Worm (Caenorhabditis elegans) whole organism, late embryonic: Measurements from ENCODE around the gene srsx-27.

Experiments
- C08G9.2 ChIP-seq: sonication (generic microtip); optimal IDR thresholded peaks from 2 replicates; lab custom pipeline; 2016; ENCODE audit warnings: mild to moderate bottlenecking, missing genetic modification characterization, moderate library complexity, missing compliant biosample characterization
- C38D4.7 ChIP-seq: fragments of 200-800 bp; sonication (Bioruptor generic); optimal IDR thresholded peaks from 2 replicates; lab custom pipeline; 2018; ENCODE audit warnings: mild to moderate bottlenecking, missing genetic modification characterization, moderate library complexity, missing compliant biosample characterization
- F13H6.1 ChIP-seq: sonication (generic microtip); optimal IDR thresholded peaks from 2 replicates; lab custom pipeline; 2016; ENCODE audit warnings: missing genetic modification characterization, missing compliant biosample characterization
- K02D7.2 ChIP-seq: sonication (generic microtip); optimal IDR thresholded peaks from 2 replicates; lab custom pipeline; 2017; ENCODE audit warnings: mild to moderate bottlenecking, missing genetic modification characterization, missing compliant biosample characterization
- T23F11.4 ChIP-seq: fragments of 200-800 bp; sonication (Bioruptor generic); optimal IDR thresholded peaks from 2 replicates; lab custom pipeline; 2018; ENCODE audit warnings: mild to moderate bottlenecking, missing genetic modification characterization, missing compliant biosample characterization
- Y22D7AL.16 ChIP-seq: sonication (generic microtip); optimal IDR thresholded peaks from 2 replicates; lab custom pipeline; 2016; ENCODE audit warnings: missing genetic modification characterization, missing compliant biosample characterization
- ahr-1 ChIP-seq: sonication (generic microtip); optimal IDR thresholded peaks from 2 replicates; lab custom pipeline; 2016; ENCODE audit warnings: missing genetic modification characterization, missing compliant biosample characterization
- ama-1 ChIP-seq: fragments of 150-350 bp; optimal IDR thresholded peaks from 2 replicates; lab custom pipeline; 2014
- ceh-14 ChIP-seq: sonication (generic microtip); optimal IDR thresholded peaks from 2 replicates; lab custom pipeline; 2016; ENCODE audit warnings: missing genotype, missing genetic modification characterization, missing compliant biosample characterization
- ceh-2 ChIP-seq: sonication (generic microtip); optimal IDR thresholded peaks from 2 replicates; lab custom pipeline; 2016; ENCODE audit warnings: missing genotype, missing genetic modification characterization, missing compliant biosample characterization
- ceh-22 ChIP-seq: sonication (generic microtip); optimal IDR thresholded peaks from 2 replicates; lab custom pipeline; 2017; ENCODE audit warnings: missing biosample characterization, missing genetic modification characterization
- ceh-24 ChIP-seq: sonication (generic microtip); optimal IDR thresholded peaks from 2 replicates; lab custom pipeline; 2016; ENCODE audit warnings: mild to moderate bottlenecking, missing genetic modification characterization, missing compliant biosample characterization
- ceh-30 ChIP-seq: fragments of 150-350 bp; optimal IDR thresholded peaks from 2 replicates; lab custom pipeline; 2014; ENCODE audit warnings: missing biosample characterization, missing genetic modification characterization
- ceh-31 ChIP-seq: sonication (generic microtip); optimal IDR thresholded peaks from 2 replicates; lab custom pipeline; 2016; ENCODE audit warnings: missing genetic modification characterization, missing compliant biosample characterization
- ceh-6 ChIP-seq: fragments of 200-800 bp; sonication (Bioruptor generic); optimal IDR thresholded peaks from 2 replicates; lab custom pipeline; 2018; ENCODE audit warnings: mild to moderate bottlenecking, missing genetic modification characterization, missing compliant biosample characterization
- che-1 ChIP-seq: sonication (generic microtip); optimal IDR thresholded peaks from 2 replicates; lab custom pipeline; 2016; ENCODE audit warnings: mild to moderate bottlenecking, missing genetic modification characterization, missing compliant biosample characterization
- dve-1 ChIP-seq: sonication (generic microtip); optimal IDR thresholded peaks from 2 replicates; lab custom pipeline; 2017; ENCODE audit warnings: antibody characterized with exemption, mild to moderate bottlenecking, missing genetic modification characterization, missing compliant biosample characterization
- fkh-6 ChIP-seq: sonication (generic microtip); optimal IDR thresholded peaks from 2 replicates; lab custom pipeline; 2016; ENCODE audit warnings: missing genetic modification characterization, missing compliant biosample characterization
- hlh-15 ChIP-seq: sonication (generic microtip); optimal IDR thresholded peaks from 2 replicates; lab custom pipeline; 2016; ENCODE audit warnings: missing genetic modification characterization, missing compliant biosample characterization
- hlh-30 ChIP-seq: sonication (generic microtip); optimal IDR thresholded peaks from 2 replicates; lab custom pipeline; 2017; ENCODE audit warnings: antibody characterized with exemption, missing genetic modification characterization, missing compliant biosample characterization; ENCODE audit not compliant: insufficient read depth
- lin-11 ChIP-seq: fragments of 200-800 bp; sonication (Bioruptor generic); optimal IDR thresholded peaks from 2 replicates; lab custom pipeline; 2018; ENCODE audit warnings: mild to moderate bottlenecking, missing genetic modification characterization, missing compliant biosample characterization
- mec-3 ChIP-seq: sonication (generic microtip); optimal IDR thresholded peaks from 2 replicates; lab custom pipeline; 2016; ENCODE audit warnings: borderline replicate concordance, missing genetic modification characterization, missing compliant biosample characterization
- pag-3 ChIP-seq: sonication (generic microtip); optimal IDR thresholded peaks from 2 replicates; lab custom pipeline; 2016; ENCODE audit warnings: missing compliant biosample characterization, missing genetic modification characterization, borderline replicate concordance
- pat-9 ChIP-seq: fragments of 200-800 bp; sonication (Bioruptor generic); optimal IDR thresholded peaks from 2 replicates; lab custom pipeline; 2018; ENCODE audit warnings: mild to moderate bottlenecking, missing genetic modification characterization, moderate library complexity, missing compliant biosample characterization
- pax-1 ChIP-seq: fragments of 150-350 bp; optimal IDR thresholded peaks from 2 replicates; lab custom pipeline; 2014; ENCODE audit warnings: missing biosample characterization, missing genetic modification characterization
- pha-2 ChIP-seq: sonication (generic microtip); optimal IDR thresholded peaks from 2 replicates; lab custom pipeline; 2017; ENCODE audit warnings: mild to moderate bottlenecking, missing genetic modification characterization, missing compliant biosample characterization
- pha-4 ChIP-seq: fragments of 150-350 bp; optimal IDR thresholded peaks from 2 replicates; lab custom pipeline; 2018; ENCODE audit warnings: missing biosample characterization, missing genetic modification reagents, missing genetic modification characterization
- pros-1 ChIP-seq: fragments of 150-350 bp; optimal IDR thresholded peaks from 2 replicates; lab custom pipeline; 2014; ENCODE audit warnings: missing biosample characterization, missing genetic modification reagents, missing genetic modification characterization
- ref-2 ChIP-seq: sonication (generic microtip); optimal IDR thresholded peaks from 2 replicates; lab custom pipeline; 2016; ENCODE audit warnings: missing genetic modification characterization, missing compliant biosample characterization
- sdc-2 ChIP-seq: sonication (generic microtip); optimal IDR thresholded peaks from 2 replicates; lab custom pipeline; 2016; ENCODE audit warnings: missing genotype, missing genetic modification characterization, missing compliant biosample characterization
- sox-2 ChIP-seq: fragments of 200-800 bp; sonication (Bioruptor generic); IDR thresholded peaks from 2 replicates; pipeline ENCODE4 v1.3.6; 2022; ENCODE audit warnings: missing genetic modification reagents, missing genetic modification characterization, missing compliant biosample characterization
- sox-4 ChIP-seq: sonication (generic microtip); optimal IDR thresholded peaks from 2 replicates; lab custom pipeline; 2017; ENCODE audit warnings: mild to moderate bottlenecking, missing genetic modification characterization, inconsistent platforms, missing compliant biosample characterization
- syd-9 ChIP-seq: sonication (generic microtip); optimal IDR thresholded peaks from 2 replicates; lab custom pipeline; 2016; ENCODE audit warnings: mild to moderate bottlenecking, missing genetic modification characterization, moderate library complexity, missing compliant biosample characterization
- tbx-2 ChIP-seq: sonication (generic microtip); optimal IDR thresholded peaks from 2 replicates; lab custom pipeline; 2016; ENCODE audit warnings: missing genetic modification characterization, missing compliant biosample characterization
- unc-55 ChIP-seq: sonication (generic microtip); optimal IDR thresholded peaks from 2 replicates; lab custom pipeline; 2017; ENCODE audit warnings: missing biosample characterization, missing genetic modification reagents, missing genetic modification characterization
- ztf-16 ChIP-seq: sonication (generic microtip); optimal IDR thresholded peaks from 2 replicates; lab custom pipeline; 2017; ENCODE audit warnings: missing genetic modification characterization, missing compliant biosample characterization

Gene srsx-27

ce11 chrV:10149728-10150127 lies at the start of gene srsx-27:
TSS of gene srsx-27 (plus strand) at chrV:10150028.
- TF ChIP-seq fkh-6 (tag; lab: Kevin White, UChicago) (no peak), F13H6.1 (tag; lab: Kevin White, UChicago) (no peak), ztf-16 (tag; lab: Kevin White, UChicago) (no peak), ceh-22 (tag; lab: Kevin White, UChicago) (no peak), lin-11 (tag; lab: Kevin White, UChicago) (no peak)
- TF ChIP-seq, all 69 proteins: peak for 0

- no peak for TF ChIP-seq hlh-15
- TF ChIP-seq T23F11.4 (GFP tag; lab: Kevin White, UChicago): no peak
- no peak for TF ChIP-seq ahr-1 (tag; lab: Kevin White, UChicago)
- no peak for TF ChIP-seq ceh-14 (tag; lab: Kevin White, UChicago)
- no peak for TF ChIP-seq K02D7.2 (tag; lab: Kevin White, UChicago)
- no peak for TF ChIP-seq ref-2 (tag; lab: Kevin White, UChicago)
- no peak for TF ChIP-seq hlh-30 (tag; lab: Kevin White, UChicago)
- TF ChIP-seq pha-4: no peak
- TF ChIP-seq pros-1: no peak
- no peak for TF ChIP-seq ceh-31 (tag; lab: Kevin White, UChicago)
- no peak for TF ChIP-seq ceh-2 (tag; lab: Kevin White, UChicago)
These were observed 47.9 kb upstream of the srsx-27 start, which contains the start of gene C08B6.14 for ce11 chrV:10101916-10102315. TSS of gene C08B6.14 (minus strand) at chrV:10102016.

- TF ChIP-seq fkh-6 (tag; lab: Kevin White, UChicago): no peak
- TF ChIP-seq sox-4: no peak
- no peak for TF ChIP-seq che-1 (tag; lab: Kevin White, UChicago)
- no peak for TF ChIP-seq K02D7.2 (tag; lab: Kevin White, UChicago)
- no peak for TF ChIP-seq ceh-2 (tag; lab: Kevin White, UChicago)
- TF ChIP-seq pag-3 (tag; lab: Kevin White, UChicago): no peak
- no peak for TF ChIP-seq pax-1 (tag; lab: Kevin White, UChicago)
- TF ChIP-seq pat-9: no peak
- TF ChIP-seq unc-55 (GFP tag; lab: Kevin White, UChicago): no peak
These were observed 46.0 kb upstream of the srsx-27 start for ce11 chrV:10103811-10104210.

ce11 chrV:10104785-10105310 lies 45.0 kb upstream of the srsx-27 start, which contains the start of gene ugt-17:
TSS of gene ugt-17 (minus strand) at chrV:10104964.
- TF ChIP-seq ceh-30 (tag; lab: Kevin White, UChicago): no peak
- no peak for TF ChIP-seq mec-3 (tag; lab: Kevin White, UChicago)

- TF ChIP-seq pha-2: no peak
- no peak for TF ChIP-seq sdc-2 (tag; lab: Kevin White, UChicago)
- TF ChIP-seq C38D4.7 (GFP tag; lab: Kevin White, UChicago): no peak
- TF ChIP-seq tbx-2 (tag; lab: Kevin White, UChicago): no peak
- no peak for TF ChIP-seq syd-9 (tag; lab: Kevin White, UChicago)
- TF ChIP-seq lin-11 (tag; lab: Kevin White, UChicago): no peak
- TF ChIP-seq sox-4: no peak
- TF ChIP-seq ceh-6 (GFP tag; lab: Kevin White, UChicago): no peak
- no peak for TF ChIP-seq ref-2 (tag; lab: Kevin White, UChicago)
- no peak for TF ChIP-seq Y22D7AL.16 (tag; lab: Kevin White, UChicago)
- no peak for TF ChIP-seq ceh-24 (tag; lab: Kevin White, UChicago)
- TF ChIP-seq dve-1 (tag; lab: Kevin White, UChicago): no peak
- TF ChIP-seq C08G9.2: no peak
- TF ChIP-seq sox-2 (GFP tag; lab: Robert Waterston, UW): no peak
- no peak for TF ChIP-seq ama-1 (lab: Kevin White, UChicago)
These were observed 44.4 kb upstream of the srsx-27 start, which contains the start of gene C08B6.2 for ce11 chrV:10105412-10105811. TSS of gene C08B6.2 (plus strand) at chrV:10105712.
